Worm (Caenorhabditis elegans) whole organism, early embryonic: ENCODE data around the gene ZC373.5.

ENCODE experiments used
- B0310.2 ChIP-seq: sonication (generic microtip); optimal IDR thresholded peaks from 2 replicates; lab custom pipeline; 2016; ENCODE audit warnings: mild to moderate bottlenecking, missing genetic modification characterization, missing compliant biosample characterization
- F13C5.2 ChIP-seq: sonication (generic microtip); optimal IDR thresholded peaks from 2 replicates; lab custom pipeline; 2017; ENCODE audit warnings: mild to moderate bottlenecking, missing genetic modification characterization, inconsistent platforms, missing compliant biosample characterization
- aly-1 ChIP-seq: sonication (generic microtip); optimal IDR thresholded peaks from 2 replicates; lab custom pipeline; 2016; ENCODE audit warnings: missing genetic modification characterization, missing compliant biosample characterization
- ama-1 ChIP-seq: fragments of 150-350 bp; optimal IDR thresholded peaks from 2 replicates; lab custom pipeline; 2014
- ceh-13 ChIP-seq: fragments of 200-800 bp; sonication (Bioruptor generic); optimal IDR thresholded peaks from 2 replicates; lab custom pipeline; 2018; ENCODE audit warnings: mild to moderate bottlenecking, missing genetic modification characterization, missing compliant biosample characterization
- ceh-36 ChIP-seq: sonication (generic microtip); optimal IDR thresholded peaks from 2 replicates; lab custom pipeline; 2016; ENCODE audit warnings: missing genetic modification characterization, inconsistent platforms, missing compliant biosample characterization
- ets-7 ChIP-seq: sonication (generic microtip); optimal IDR thresholded peaks from 2 replicates; lab custom pipeline; 2016; ENCODE audit warnings: missing genotype, missing genetic modification characterization, missing compliant biosample characterization
- flt-1 ChIP-seq: fragments of 200-800 bp; sonication (Bioruptor generic); IDR thresholded peaks from 2 replicates; pipeline ENCODE4 v1.3.6; 2022; ENCODE audit warnings: missing genetic modification characterization, missing compliant biosample characterization
- hmbx-1 ChIP-seq: sonication (generic microtip); optimal IDR thresholded peaks from 2 replicates; lab custom pipeline; 2016; ENCODE audit warnings: mild to moderate bottlenecking, missing genetic modification characterization, missing compliant biosample characterization
- hmg-4 ChIP-seq: fragments of 200-800 bp; sonication (Bioruptor generic); optimal IDR thresholded peaks from 2 replicates; lab custom pipeline; 2018; ENCODE audit warnings: mild to moderate bottlenecking, missing genetic modification characterization, missing compliant biosample characterization
- hnd-1 ChIP-seq: sonication (generic microtip); optimal IDR thresholded peaks from 2 replicates; lab custom pipeline; 2016; ENCODE audit warnings: missing genetic modification characterization, missing compliant biosample characterization
- pes-1 ChIP-seq: fragments of 200-800 bp; sonication (Bioruptor generic); IDR thresholded peaks from 2 replicates; pipeline ENCODE4 v1.3.6; 2022; ENCODE audit warnings: missing genetic modification reagents, missing genetic modification characterization, missing compliant biosample characterization
- scrt-1 ChIP-seq: fragments of 200-800 bp; sonication (Bioruptor generic); IDR thresholded peaks from 2 replicates; pipeline ENCODE4 v1.3.6; 2022; ENCODE audit warnings: missing genetic modification characterization, missing compliant biosample characterization
- sea-1 ChIP-seq: fragments of 200-800 bp; sonication (Bioruptor generic); conservative IDR thresholded peaks from 2 replicates; pipeline ENCODE4 v1.3.6; 2022; ENCODE audit warnings: missing genetic modification characterization, missing compliant biosample characterization
- tbx-11 ChIP-seq: fragments of 200-800 bp; sonication (Bioruptor generic); IDR thresholded peaks from 2 replicates; pipeline ENCODE4 v1.3.6; 2022; ENCODE audit warnings: missing genetic modification characterization, missing compliant biosample characterization
- tbx-37 ChIP-seq: fragments of 200-800 bp; sonication (Bioruptor generic); conservative IDR thresholded peaks from 2 replicates; pipeline ENCODE4 v1.3.6; 2022; ENCODE audit warnings: missing genetic modification reagents, missing genetic modification characterization, missing compliant biosample characterization
- tra-4 ChIP-seq: sonication (generic microtip); optimal IDR thresholded peaks from 2 replicates; lab custom pipeline; 2017; ENCODE audit warnings: missing genetic modification characterization, missing compliant biosample characterization

ZC373.5 gene

DNA sequence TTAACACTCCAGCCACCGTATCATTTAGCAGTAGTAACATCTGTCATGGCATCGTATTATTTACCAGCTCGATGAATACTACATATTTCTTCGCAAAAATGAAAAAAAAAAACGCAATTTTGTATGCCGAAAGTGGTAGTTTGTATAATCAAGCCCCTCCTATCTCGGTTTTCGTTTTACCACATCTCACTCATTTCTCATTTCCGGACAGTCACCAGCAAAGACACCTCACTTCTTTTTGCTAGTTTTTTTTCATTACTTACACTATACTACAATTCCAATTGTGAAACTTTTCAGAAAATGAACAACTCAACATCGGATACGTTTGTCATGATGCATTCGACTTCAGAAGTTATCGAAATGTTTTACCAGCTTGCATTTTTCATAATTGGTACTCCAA, 25.0 kb downstream of the ZC373.5 start, which contains the start of gene gnrr-3:
Gene gnrr-3 (plus strand): TSS at position 301 of the 400 bp plus-strand sequence.
- TF ChIP-seq hnd-1, result no peak
- TF ChIP-seq aly-1 (tag; lab: Kevin White, UChicago), result no peak
- no peak for TF ChIP-seq ceh-36 (tag; lab: Kevin White, UChicago)
- no peak for TF ChIP-seq B0310.2
- no peak for TF ChIP-seq ama-1 (lab: Kevin White, UChicago)
- TF ChIP-seq tbx-37 (GFP tag; lab: Robert Waterston, UW), result no peak
- TF ChIP-seq pes-1 (GFP tag; lab: Robert Waterston, UW), result no peak
- TF ChIP-seq ets-7 (tag; lab: Kevin White, UChicago), result no peak
- TF ChIP-seq scrt-1 (GFP tag; lab: Robert Waterston, UW), result no peak
- TF ChIP-seq flt-1 (GFP tag; lab: Robert Waterston, UW), result no peak
- TF ChIP-seq hmg-4 (GFP tag; lab: Kevin White, UChicago), result no peak
- no peak for TF ChIP-seq F13C5.2 (tag; lab: Kevin White, UChicago)
- no peak for TF ChIP-seq tra-4
- no peak for TF ChIP-seq ceh-13 (GFP tag; lab: Kevin White, UChicago)
- TF ChIP-seq tbx-11 (GFP tag; lab: Robert Waterston, UW), result no peak
- no peak for TF ChIP-seq sea-1 (GFP tag; lab: Robert Waterston, UW)

DNA sequence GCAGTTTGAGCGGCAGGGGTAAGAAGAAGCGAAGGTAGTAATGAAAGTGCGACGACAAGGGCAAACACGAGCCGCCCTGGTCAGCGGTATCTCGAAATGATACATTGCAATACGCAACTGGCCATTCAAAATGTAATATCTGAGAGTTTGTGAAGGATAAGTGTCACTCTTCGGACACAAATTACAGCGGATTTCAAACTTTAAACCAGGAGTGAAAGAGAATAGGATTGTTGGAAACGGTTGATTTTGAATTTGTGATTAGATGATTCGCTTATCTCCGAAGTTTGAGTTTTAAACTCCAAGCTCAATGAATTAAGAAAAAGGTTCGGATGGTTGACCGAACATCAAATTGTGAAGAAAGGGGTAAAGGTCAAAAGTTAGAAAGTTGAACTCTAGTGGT, 26.9 kb downstream of the ZC373.5 start, which contains the start of gene ZC374.2:
Gene ZC374.2 (minus strand): TSS at position 101 of the 400 bp plus-strand sequence.
- no peak for TF ChIP-seq scrt-1 (GFP tag; lab: Robert Waterston, UW)
- no peak for TF ChIP-seq pes-1 (GFP tag; lab: Robert Waterston, UW)
- TF ChIP-seq B0310.2, result no peak

DNA sequence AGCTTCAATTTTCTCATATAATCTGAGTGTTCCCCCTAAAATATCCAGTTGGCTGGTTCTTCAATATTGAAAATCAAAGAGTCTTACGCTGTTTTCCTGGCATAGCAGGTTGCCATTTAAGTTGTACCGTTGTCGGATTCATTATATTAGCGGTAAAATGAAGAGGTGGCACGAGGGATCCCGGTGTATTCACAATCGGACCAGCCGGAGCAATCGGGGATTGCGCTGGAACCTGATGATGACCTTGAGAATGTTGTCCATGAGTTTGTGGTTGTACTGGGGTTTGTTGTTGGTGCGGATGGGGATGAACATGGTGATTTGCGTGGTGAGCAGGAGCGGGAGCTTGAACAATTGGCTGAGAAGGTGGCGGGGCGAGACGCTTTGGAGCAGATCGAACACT, 29.7 kb downstream of the ZC373.5 start:
- TF ChIP-seq tbx-37 (GFP tag; lab: Robert Waterston, UW) (no peak), tbx-11 (GFP tag; lab: Robert Waterston, UW) (no peak), pes-1 (GFP tag; lab: Robert Waterston, UW) (no peak), flt-1 (GFP tag; lab: Robert Waterston, UW) (no peak), sea-1 (GFP tag; lab: Robert Waterston, UW) (no peak), hmg-4 (GFP tag; lab: Kevin White, UChicago) (no peak), F13C5.2 (tag; lab: Kevin White, UChicago) (no peak), aly-1 (tag; lab: Kevin White, UChicago) (no peak), hmbx-1 (tag; lab: Kevin White, UChicago) (no peak), tra-4 (no peak), B0310.2 (no peak), ceh-36 (tag; lab: Kevin White, UChicago) (no peak), ets-7 (tag; lab: Kevin White, UChicago) (no peak), hnd-1 (no peak), ceh-13 (GFP tag; lab: Kevin White, UChicago) (no peak), scrt-1 (GFP tag; lab: Robert Waterston, UW) (no peak), ama-1 (lab: Kevin White, UChicago) (no peak)

DNA sequence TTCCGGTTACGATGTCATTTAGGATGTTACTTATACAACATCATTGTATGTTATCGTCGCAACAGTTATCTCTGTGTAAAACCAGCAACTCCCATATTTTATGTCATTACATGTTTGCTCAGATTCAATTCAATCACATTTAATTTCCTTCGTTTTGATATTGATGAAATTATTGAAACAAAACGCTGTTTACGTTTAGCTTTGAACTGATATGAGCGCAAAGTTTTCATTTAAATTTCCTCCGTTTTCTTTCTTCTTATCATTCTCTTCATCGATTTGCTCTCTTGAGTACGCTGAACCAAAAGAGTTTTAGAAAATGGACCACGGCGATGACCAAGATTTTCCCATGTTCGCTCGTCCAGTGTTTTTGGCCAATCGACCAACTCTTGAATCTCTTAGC, 43.4 kb downstream of the ZC373.5 start, which contains the start of gene sek-6:
Gene sek-6 (plus strand): TSS at position 315 of the 400 bp plus-strand sequence.
- TF ChIP-seq hmbx-1 (tag; lab: Kevin White, UChicago), result no peak
- TF ChIP-seq sea-1 (GFP tag; lab: Robert Waterston, UW), result no peak
- no peak for TF ChIP-seq B0310.2
- TF ChIP-seq F13C5.2 (tag; lab: Kevin White, UChicago), result no peak
- TF ChIP-seq ceh-13 (GFP tag; lab: Kevin White, UChicago), result no peak

DNA sequence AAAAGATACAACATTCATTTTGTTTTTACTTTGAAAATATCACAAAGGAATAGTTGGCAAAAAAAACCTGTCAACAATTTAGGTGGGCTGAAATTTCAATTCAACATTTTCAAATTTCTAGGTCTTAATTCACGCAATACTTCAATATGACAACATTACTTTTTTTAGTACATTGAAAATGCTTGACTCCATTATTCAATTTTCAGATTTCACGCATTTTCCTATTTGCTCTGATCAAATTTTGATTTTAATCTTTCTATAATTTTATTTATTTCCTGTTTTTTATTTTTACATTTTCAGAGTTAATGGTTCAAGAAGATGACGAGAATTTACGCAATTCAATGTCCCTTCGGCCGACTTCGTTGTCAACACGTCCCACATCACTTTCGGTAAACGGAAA, 46.6 kb downstream of the ZC373.5 start, which contains the start of gene mkk-4:
Gene mkk-4 (plus strand): TSS at position 301 of the 400 bp plus-strand sequence.
- TF ChIP-seq ama-1 (lab: Kevin White, UChicago), result no peak
- no peak for TF ChIP-seq ets-7 (tag; lab: Kevin White, UChicago)
- no peak for TF ChIP-seq F13C5.2 (tag; lab: Kevin White, UChicago)
- no peak for TF ChIP-seq scrt-1 (GFP tag; lab: Robert Waterston, UW)
- no peak for TF ChIP-seq ceh-36 (tag; lab: Kevin White, UChicago)
- no peak for TF ChIP-seq aly-1 (tag; lab: Kevin White, UChicago)
- TF ChIP-seq B0310.2, result no peak
- no peak for TF ChIP-seq pes-1 (GFP tag; lab: Robert Waterston, UW)

DNA sequence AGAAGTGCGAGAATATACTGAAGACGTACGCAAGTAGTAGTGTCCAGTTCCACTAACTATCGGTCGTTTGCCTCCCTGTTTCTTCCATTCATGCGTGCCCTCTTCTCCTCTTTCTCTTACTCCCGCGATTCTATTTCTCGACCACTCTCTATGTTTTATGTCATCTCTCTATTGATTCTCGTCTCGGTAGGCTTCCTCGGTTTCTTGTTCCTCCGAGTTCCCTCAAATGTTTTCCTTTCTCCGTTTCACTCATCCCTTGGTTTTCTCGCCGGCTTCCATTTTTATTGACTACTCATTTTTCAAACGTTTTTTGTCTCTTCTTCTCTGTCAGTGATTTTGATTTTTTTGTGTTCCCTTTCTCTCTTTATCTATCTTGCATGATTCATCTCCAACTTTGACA, 47.8 kb downstream of the ZC373.5 start:
- TF ChIP-seq B0310.2, result no peak
- no peak for TF ChIP-seq hnd-1
- no peak for TF ChIP-seq sea-1 (GFP tag; lab: Robert Waterston, UW)
- TF ChIP-seq tra-4, result no peak
- no peak for TF ChIP-seq F13C5.2 (tag; lab: Kevin White, UChicago)
- TF ChIP-seq ama-1 (lab: Kevin White, UChicago), result no peak
- no peak for TF ChIP-seq ets-7 (tag; lab: Kevin White, UChicago)
- TF ChIP-seq hmbx-1 (tag; lab: Kevin White, UChicago), result no peak
